Fruit fly (Drosophila melanogaster): ENCODE measurements around the gene gzl.
A peak's percentile ranks its signal among the peaks of the same experiment; 100 is the strongest.

The gzl gene

dm6 chr3R:6425454-6426156, 42.9 kb downstream of the gzl start (continued):
- no peak for TF ChIP-seq ro (GFP tag; IDR thresholded peaks at IDR 0.05)
- peak; percentile 17; the same call in 1 of the 2 replicates for TF ChIP-seq Xrp1 (GFP tag; IDR thresholded peaks at IDR 0.05)
- TF ChIP-seq phol (tag; optimal IDR thresholded peaks at IDR 0.05), result peak; percentile 52
- TF ChIP-seq CG4360 (GFP tag; IDR thresholded peaks at IDR 0.05), result no peak
- no peak for TF ChIP-seq Bgb (GFP tag; IDR thresholded peaks at IDR 0.05; ENCODE audit: partially characterized antibody)
- no peak for TF ChIP-seq fd64A (GFP tag; optimal IDR thresholded peaks at IDR 0.05)
- peak; percentile 22 for TF ChIP-seq CG15601 (tag; optimal IDR thresholded peaks at IDR 0.05)
- peak; percentile 52 for TF ChIP-seq CG9727 (GFP tag; optimal IDR thresholded peaks at IDR 0.05)
- TF ChIP-seq CG2712 (tag; optimal IDR thresholded peaks at IDR 0.05), result peak; percentile 36
- TF ChIP-seq CG11504 (tag; optimal IDR thresholded peaks at IDR 0.05), result peak; percentile 33
- no peak for TF ChIP-seq pb (GFP tag; optimal IDR thresholded peaks at IDR 0.05)
- TF ChIP-seq fu2 (GFP tag; optimal IDR thresholded peaks at IDR 0.05), result no peak
- no peak for TF ChIP-seq Nf-YC (tag; optimal IDR thresholded peaks at IDR 0.05)
- no peak for TF ChIP-seq aop (GFP tag; IDR thresholded peaks at IDR 0.05)
- TF ChIP-seq B-H2 (GFP tag; optimal IDR thresholded peaks at IDR 0.05), result no peak
- TF ChIP-seq CG15696 (tag; optimal IDR thresholded peaks at IDR 0.05), result peak; percentile 44
- TF ChIP-seq Sry-δ (GFP tag; optimal IDR thresholded peaks at IDR 0.05), result no peak
- TF ChIP-seq BEAF-32 (GFP tag; optimal IDR thresholded peaks at IDR 0.05), result peak; percentile 7
- peak; percentile 20 for TF ChIP-seq CG4424 (GFP tag; optimal IDR thresholded peaks at IDR 0.05)
- TF ChIP-seq CG10267 (tag; optimal IDR thresholded peaks at IDR 0.05), result peak; percentile 32
- no peak for TF ChIP-seq btn (GFP tag; optimal IDR thresholded peaks at IDR 0.05)
- no peak for TF ChIP-seq CG6791 (GFP tag; IDR thresholded peaks at IDR 0.05; ENCODE audit: partially characterized antibody)
- TF ChIP-seq CG32767 (GFP tag; IDR thresholded peaks at IDR 0.05), result no peak
- no peak for TF ChIP-seq cato (GFP tag; optimal IDR thresholded peaks at IDR 0.05; ENCODE audit: borderline replicate concordance)
- no peak for TF ChIP-seq Vsx1 (GFP tag; optimal IDR thresholded peaks at IDR 0.05)

DNA sequence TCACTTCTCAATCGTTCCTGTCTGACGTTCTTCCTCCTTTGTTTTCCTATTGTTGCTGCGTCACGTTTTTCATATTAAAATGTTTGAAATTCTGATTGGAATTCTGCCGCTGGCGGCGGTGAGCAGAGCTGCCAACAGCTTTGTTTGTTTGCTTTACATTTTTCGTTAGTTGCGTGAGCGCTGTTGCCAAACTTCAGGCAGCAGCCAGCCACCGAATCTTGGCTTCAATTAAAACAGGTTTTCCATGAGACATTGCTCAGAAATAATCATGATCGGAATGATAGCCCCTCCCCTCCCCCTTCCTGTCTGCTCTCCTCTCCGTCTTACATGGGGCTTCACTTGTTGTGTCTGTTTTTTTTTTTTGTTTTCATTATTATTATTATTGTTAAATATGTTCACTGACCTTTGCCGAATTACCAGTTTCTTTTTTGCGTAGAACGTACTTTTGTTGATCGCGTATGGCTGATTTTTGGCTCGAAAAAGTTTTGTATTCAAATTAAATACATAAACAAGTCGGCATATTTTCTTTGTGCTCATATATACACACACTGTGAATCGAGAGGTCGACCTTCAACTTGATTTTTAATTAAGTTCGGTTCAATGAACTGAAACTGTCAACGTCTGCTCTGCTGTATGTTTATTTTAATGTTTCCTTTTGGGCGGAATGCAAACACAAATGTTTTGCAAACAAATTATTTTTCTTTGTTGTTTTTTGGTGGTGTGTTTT, 43.6 kb downstream of the gzl start:
- TF ChIP-seq Atf-2 (GFP tag; optimal IDR thresholded peaks at IDR 0.05) (no peak), luna (GFP tag; optimal IDR thresholded peaks at IDR 0.05) (no peak), CG2116 (GFP tag; optimal IDR thresholded peaks at IDR 0.05) (no peak), CG13624 (GFP tag; optimal IDR thresholded peaks at IDR 0.05) (no peak), sr (GFP tag; IDR thresholded peaks at IDR 0.05) (no peak), kni (GFP tag; optimal IDR thresholded peaks at IDR 0.05) (peak; percentile 80), CG10654 (GFP tag; optimal IDR thresholded peaks at IDR 0.05) (no peak), wek (GFP tag; optimal IDR thresholded peaks at IDR 0.05) (no peak), HLH4C (GFP tag; IDR thresholded peaks at IDR 0.05; ENCODE audit: partially characterized antibody) (no peak), Ravus (GFP tag; IDR thresholded peaks at IDR 0.05) (no peak), CG8359 (GFP tag; optimal IDR thresholded peaks at IDR 0.05; ENCODE audit: borderline replicate concordance) (no peak), Elba2 (GFP tag; optimal IDR thresholded peaks at IDR 0.05) (peak; percentile 92), CG16863 (GFP tag; optimal IDR thresholded peaks at IDR 0.05) (no peak), ATbp (GFP tag; optimal IDR thresholded peaks at IDR 0.05) (no peak), cwo (GFP tag; optimal IDR thresholded peaks at IDR 0.05) (peak; percentile 28), Scr (GFP tag; IDR thresholded peaks at IDR 0.05; ENCODE audit: partially characterized antibody) (0 out of 2 replicates have a peak, but pooled peaks have one; percentile 12), CG10979 (tag; optimal IDR thresholded peaks at IDR 0.05) (no peak), gsb (GFP tag; IDR thresholded peaks at IDR 0.05) (no peak), CG2129 (GFP tag; IDR thresholded peaks at IDR 0.05; ENCODE audit: partially characterized antibody) (no peak), CG13287 (GFP tag; IDR thresholded peaks at IDR 0.05; ENCODE audit: partially characterized antibody) (peak; percentile 30; the same call in 1 of the 2 replicates), salm (tag; optimal IDR thresholded peaks at IDR 0.05) (no peak), schlank (tag; optimal IDR thresholded peaks at IDR 0.05) (no peak), mld (GFP tag; IDR thresholded peaks at IDR 0.05; ENCODE audit: partially characterized antibody) (0 out of 3 replicates have a peak, but pooled peaks have one; percentile 45)
